4 fruit fly cellular contexts compared by ENCODE assay signal in genomic region chrX:20501040-20501609, dm6.
A peak's percentile ranks its signal among the peaks of the same experiment; 100 is the strongest.
TF ChIP-seq lines count a peak whose summit lies in the region.

No protein-coding gene starts in this region.

- no peak for TF ChIP-seq CTCF in whole organism, embryonic (GFP tag; optimal IDR thresholded peaks at IDR 0.05; lab: Kevin White, UChicago)

TF ChIP-seq in whole organism, embryonic, 481 proteins besides CTCF, POLR2A, EP300 and RAD21 (continues in another document):
- peak; percentile 46 for TF ChIP-seq az2 (GFP tag; optimal IDR thresholded peaks at IDR 0.05; lab: Kevin White, UChicago)
- TF ChIP-seq gce (GFP tag; IDR thresholded peaks at IDR 0.05; lab: Robert Waterston, UW), result no peak
- TF ChIP-seq sim (GFP tag; IDR thresholded peaks at IDR 0.05; lab: Robert Waterston, UW), result no peak
- no peak for TF ChIP-seq E2f2 (GFP tag; IDR thresholded peaks at IDR 0.05; lab: Robert Waterston, UW)
- no peak for TF ChIP-seq CG10979 (tag; optimal IDR thresholded peaks at IDR 0.05; lab: Kevin White, UChicago)
- no peak for TF ChIP-seq sug (tag; optimal IDR thresholded peaks at IDR 0.05; lab: Kevin White, UChicago)
- no peak for TF ChIP-seq C15 (GFP tag; IDR thresholded peaks at IDR 0.05; lab: Robert Waterston, UW)
- TF ChIP-seq CG6254 (GFP tag; optimal IDR thresholded peaks at IDR 0.05; lab: Kevin White, UChicago), result no peak
- TF ChIP-seq Ada2b (GFP tag; IDR thresholded peaks at IDR 0.05; lab: Robert Waterston, UW), result peak; percentile 23; the same call in 1 of the 2 replicates
- no peak for TF ChIP-seq CG17186 (GFP tag; optimal IDR thresholded peaks at IDR 0.05; lab: Kevin White, UChicago)
- TF ChIP-seq Med (GFP tag; lab: Kevin White, UChicago), result peak; percentile 90
- TF ChIP-seq zfh1 (GFP tag; IDR thresholded peaks at IDR 0.05; lab: Robert Waterston, UW), result 0 out of 3 replicates have a peak, but pooled peaks have one; percentile 8
- no peak for TF ChIP-seq vfl (GFP tag; optimal IDR thresholded peaks at IDR 0.05; lab: Kevin White, UChicago)
- no peak for TF ChIP-seq CG43689 (GFP tag; IDR thresholded peaks at IDR 0.05; lab: Robert Waterston, UW)
- TF ChIP-seq CG4617 (GFP tag; optimal IDR thresholded peaks at IDR 0.05; lab: Kevin White, UChicago; ENCODE audit: borderline replicate concordance), result no peak
- TF ChIP-seq CG7987 (GFP tag; optimal IDR thresholded peaks at IDR 0.05; lab: Kevin White, UChicago), result no peak
- no peak for TF ChIP-seq cato (GFP tag; optimal IDR thresholded peaks at IDR 0.05; lab: Kevin White, UChicago; ENCODE audit: borderline replicate concordance)
- TF ChIP-seq CG18619 (GFP tag; optimal IDR thresholded peaks at IDR 0.05; lab: Kevin White, UChicago), result peak; percentile 7
- no peak for TF ChIP-seq grn (GFP tag; optimal IDR thresholded peaks at IDR 0.05; lab: Kevin White, UChicago)
- TF ChIP-seq CG1832 (GFP tag; optimal IDR thresholded peaks at IDR 0.05; lab: Kevin White, UChicago), result peak; percentile 16
- TF ChIP-seq CG2120 (GFP tag; optimal IDR thresholded peaks at IDR 0.05; lab: Kevin White, UChicago), result peak; percentile 53
- TF ChIP-seq hkb (optimal IDR thresholded peaks at IDR 0.05; lab: Kevin White, UChicago), result no peak
- TF ChIP-seq hkb (GFP tag; IDR thresholded peaks at IDR 0.05; lab: Robert Waterston, UW), result peak; percentile 39; the same call in 1 of the 2 replicates

TF ChIP-seq in whole organism, prepupa, 60 proteins besides CTCF, POLR2A, EP300 and RAD21 (continues in another document):
- TF ChIP-seq OdsH (GFP tag; optimal IDR thresholded peaks at IDR 0.05; lab: Kevin White, UChicago), result peak; percentile 94
- TF ChIP-seq dsx (GFP tag; optimal IDR thresholded peaks at IDR 0.05; lab: Kevin White, UChicago; ENCODE audit: poor library complexity, severe bottlenecking), result peak; percentile 95
- peak; percentile 87 for TF ChIP-seq cyc (GFP tag; optimal IDR thresholded peaks at IDR 0.05; lab: Kevin White, UChicago)
- peak; percentile 96 for TF ChIP-seq Smox (GFP tag; optimal IDR thresholded peaks at IDR 0.05; lab: Kevin White, UChicago)
- peak; percentile 97 for TF ChIP-seq esn (GFP tag; optimal IDR thresholded peaks at IDR 0.05; lab: Kevin White, UChicago)
- peak; percentile 93 for TF ChIP-seq Lpt (GFP tag; optimal IDR thresholded peaks at IDR 0.05; lab: Kevin White, UChicago)
- peak; percentile 93 for TF ChIP-seq eg (GFP tag; IDR thresholded peaks at IDR 0.05; lab: Robert Waterston, UW)
- TF ChIP-seq CG15336 (GFP tag; IDR thresholded peaks at IDR 0.05; lab: Robert Waterston, UW), result peak; percentile 87
- peak; percentile 78 for TF ChIP-seq Hr4 (GFP tag; optimal IDR thresholded peaks at IDR 0.05; lab: Kevin White, UChicago)
- peak; percentile 95 for TF ChIP-seq CG6163 (GFP tag; IDR thresholded peaks at IDR 0.05; lab: Robert Waterston, UW)
- TF ChIP-seq svp (GFP tag; lab: Kevin White, UChicago), result peak; percentile 98
- peak; percentile 93 for TF ChIP-seq topi (GFP tag; optimal IDR thresholded peaks at IDR 0.05; lab: Kevin White, UChicago)
- peak; percentile 80 for TF ChIP-seq CG3919 (GFP tag; optimal IDR thresholded peaks at IDR 0.05; lab: Kevin White, UChicago)
- peak; percentile 96 for TF ChIP-seq CG6792 (GFP tag; optimal IDR thresholded peaks at IDR 0.05; lab: Kevin White, UChicago)
- TF ChIP-seq Hr38 (GFP tag; optimal IDR thresholded peaks at IDR 0.05; lab: Kevin White, UChicago), result peak; percentile 28
- peak; percentile 49 for TF ChIP-seq CG6854 (GFP tag; optimal IDR thresholded peaks at IDR 0.05; lab: Kevin White, UChicago)
- TF ChIP-seq Sox102F (GFP tag; optimal IDR thresholded peaks at IDR 0.05; lab: Kevin White, UChicago), result peak; percentile 96
- peak; percentile 60 for TF ChIP-seq CG11902 (GFP tag; optimal IDR thresholded peaks at IDR 0.05; lab: Kevin White, UChicago)
- TF ChIP-seq net (GFP tag; optimal IDR thresholded peaks at IDR 0.05; lab: Kevin White, UChicago), result peak; percentile 91
- TF ChIP-seq CG32006 (GFP tag; optimal IDR thresholded peaks at IDR 0.05; lab: Kevin White, UChicago), result peak; percentile 94
- TF ChIP-seq Blimp-1 (GFP tag; optimal IDR thresholded peaks at IDR 0.05; lab: Kevin White, UChicago), result peak; percentile 66
- peak; percentile 94 for TF ChIP-seq CG8119 (GFP tag; IDR thresholded peaks at IDR 0.05; lab: Robert Waterston, UW)
- TF ChIP-seq CG9139 (GFP tag; optimal IDR thresholded peaks at IDR 0.05; lab: Kevin White, UChicago), result peak; percentile 78

TF ChIP-seq in whole organism, pupa, 21 proteins besides CTCF, POLR2A, EP300 and RAD21:
- TF ChIP-seq fd96Ca (GFP tag; IDR thresholded peaks at IDR 0.05; lab: Robert Waterston, UW), result peak; percentile 89
- TF ChIP-seq CG34367 (tag; optimal IDR thresholded peaks at IDR 0.05; lab: Kevin White, UChicago), result peak; percentile 96
- peak; percentile 95 for TF ChIP-seq Snoo (tag; optimal IDR thresholded peaks at IDR 0.05; lab: Kevin White, UChicago)
- peak; percentile 68 for TF ChIP-seq gl (tag; optimal IDR thresholded peaks at IDR 0.05; lab: Kevin White, UChicago)
- TF ChIP-seq CG8159 (tag; optimal IDR thresholded peaks at IDR 0.05; lab: Kevin White, UChicago), result peak; percentile 87
- peak; percentile 94 for TF ChIP-seq Ets98B (GFP tag; IDR thresholded peaks at IDR 0.05; lab: Robert Waterston, UW)
- peak; percentile 92 for TF ChIP-seq rn (GFP tag; IDR thresholded peaks at IDR 0.05; lab: Robert Waterston, UW)
- TF ChIP-seq D1 (tag; optimal IDR thresholded peaks at IDR 0.05; lab: Kevin White, UChicago), result peak; percentile 13
- peak; percentile 97 for TF ChIP-seq CG15710 (tag; optimal IDR thresholded peaks at IDR 0.05; lab: Kevin White, UChicago)
- peak; percentile 91 for TF ChIP-seq CG13204 (GFP tag; optimal IDR thresholded peaks at IDR 0.05; lab: Kevin White, UChicago)
- peak; percentile 74 for TF ChIP-seq CG8301 (tag; optimal IDR thresholded peaks at IDR 0.05; lab: Kevin White, UChicago)
- TF ChIP-seq EcR (GFP tag; optimal IDR thresholded peaks at IDR 0.05; lab: Kevin White, UChicago), result peak; percentile 95
- peak; percentile 87 for TF ChIP-seq CG32121 (GFP tag; IDR thresholded peaks at IDR 0.05; lab: Robert Waterston, UW)
- peak; percentile 86 for TF ChIP-seq CG12605 (GFP tag; IDR thresholded peaks at IDR 0.05; lab: Robert Waterston, UW)
- peak; percentile 94 for TF ChIP-seq CG9948 (tag; optimal IDR thresholded peaks at IDR 0.05; lab: Kevin White, UChicago)
- TF ChIP-seq CG4496 (GFP tag; IDR thresholded peaks at IDR 0.05; lab: Robert Waterston, UW), result peak; percentile 97
- TF ChIP-seq Pif1B (GFP tag; optimal IDR thresholded peaks at IDR 0.05; lab: Kevin White, UChicago), result peak; percentile 94
- TF ChIP-seq CG17806 (tag; optimal IDR thresholded peaks at IDR 0.05; lab: Kevin White, UChicago), result peak; percentile 84
- 0 out of 2 replicates have a peak, but pooled peaks have one; percentile 39 for TF ChIP-seq CG10348 (GFP tag; IDR thresholded peaks at IDR 0.05; lab: Robert Waterston, UW)
- peak; percentile 73 for TF ChIP-seq CG14655 (GFP tag; optimal IDR thresholded peaks at IDR 0.05; lab: Kevin White, UChicago)
- peak; percentile 80 for TF ChIP-seq Pif1A (GFP tag; optimal IDR thresholded peaks at IDR 0.05; lab: Kevin White, UChicago)
TF ChIP-seq in whole organism, pupa: peak in this region for 21.

TF ChIP-seq in whole organism, wandering third instar larva, 38 proteins besides CTCF, POLR2A, EP300 and RAD21 (continues in another document):
- TF ChIP-seq usp (GFP tag; optimal IDR thresholded peaks at IDR 0.05; lab: Kevin White, UChicago) (no peak), foxo (GFP tag; optimal IDR thresholded peaks at IDR 0.05; lab: Kevin White, UChicago) (peak; percentile 87 to 96), woc (GFP tag; optimal IDR thresholded peaks at IDR 0.05; lab: Kevin White, UChicago) (peak; percentile 95), Myc (optimal IDR thresholded peaks at IDR 0.05; lab: Kevin White, UChicago) (no peak), Dfd (GFP tag; optimal IDR thresholded peaks at IDR 0.05; lab: Kevin White, UChicago) (no peak), Hr78 (GFP tag; optimal IDR thresholded peaks at IDR 0.05; lab: Kevin White, UChicago) (no peak), sv (GFP tag; optimal IDR thresholded peaks at IDR 0.05; lab: Kevin White, UChicago) (no peak), N (GFP tag; optimal IDR thresholded peaks at IDR 0.05; lab: Kevin White, UChicago) (no peak), br (GFP tag; optimal IDR thresholded peaks at IDR 0.05; lab: Kevin White, UChicago) (peak; percentile 96), jim (GFP tag; optimal IDR thresholded peaks at IDR 0.05; lab: Kevin White, UChicago) (peak; percentile 37), brk (GFP tag; optimal IDR thresholded peaks at IDR 0.05; lab: Kevin White, UChicago) (peak; percentile 91), sage (GFP tag; optimal IDR thresholded peaks at IDR 0.05; lab: Kevin White, UChicago) (peak; percentile 48), h (GFP tag; optimal IDR thresholded peaks at IDR 0.05; lab: Kevin White, UChicago) (peak; percentile 88), pan (optimal IDR thresholded peaks at IDR 0.05; lab: Kevin White, UChicago) (no peak), Hr83 (GFP tag; optimal IDR thresholded peaks at IDR 0.05; lab: Kevin White, UChicago; ENCODE audit: poor library complexity, severe bottlenecking) (peak; percentile 33), Vsx2 (GFP tag; optimal IDR thresholded peaks at IDR 0.05; lab: Kevin White, UChicago; ENCODE audit: partially characterized antibody) (no peak), Jra (GFP tag; optimal IDR thresholded peaks at IDR 0.05; lab: Kevin White, UChicago) (peak; percentile 93), lola (GFP tag; optimal IDR thresholded peaks at IDR 0.05; lab: Kevin White, UChicago) (no peak), Mio (GFP tag; optimal IDR thresholded peaks at IDR 0.05; lab: Kevin White, UChicago) (peak; percentile 70), fru (GFP tag; optimal IDR thresholded peaks at IDR 0.05; lab: Kevin White, UChicago) (peak; percentile 98), dmrt93B (GFP tag; optimal IDR thresholded peaks at IDR 0.05; lab: Kevin White, UChicago) (peak; percentile 65), Abd-B (GFP tag; optimal IDR thresholded peaks at IDR 0.05; lab: Kevin White, UChicago) (no peak), CG9705 (GFP tag; optimal IDR thresholded peaks at IDR 0.05; lab: Kevin White, UChicago) (peak; percentile 74), psq (GFP tag; optimal IDR thresholded peaks at IDR 0.05; lab: Kevin White, UChicago) (peak; percentile 98), OdsH (GFP tag; optimal IDR thresholded peaks at IDR 0.05; lab: Kevin White, UChicago) (peak; percentile 92), ey (GFP tag; optimal IDR thresholded peaks at IDR 0.05; lab: Kevin White, UChicago) (peak; percentile 96), HLH106 (tag; optimal IDR thresholded peaks at IDR 0.05; lab: Kevin White, UChicago) (peak; percentile 98), GATAd (GFP tag; optimal IDR thresholded peaks at IDR 0.05; lab: Kevin White, UChicago) (peak; percentile 50), Rel (GFP tag; optimal IDR thresholded peaks at IDR 0.05; lab: Kevin White, UChicago) (peak; percentile 80), Rel (tag; optimal IDR thresholded peaks at IDR 0.05; lab: Kevin White, UChicago) (peak; percentile 77), Sp1 (GFP tag; optimal IDR thresholded peaks at IDR 0.05; lab: Kevin White, UChicago) (peak; percentile 95), dsf (GFP tag; optimal IDR thresholded peaks at IDR 0.05; lab: Kevin White, UChicago; ENCODE audit: borderline replicate concordance) (peak; percentile 89)

Comparison
In these comparisons a context has a peak if more than half of its experiments do, and no peak if none do; other contexts are left out.
1. Of the 7 proteins assayed by ChIP-seq in both whole organism, embryonic and whole organism, prepupa: peak only in whole organism, embryonic: none; only in whole organism, prepupa: Blimp-1, CG16779, CG6854, Hr39 and Lpt; in both: Gug and Sox102F; in neither: 0.